Fruit fly (Drosophila melanogaster): Measurements from ENCODE around the gene bin.

DNA sequence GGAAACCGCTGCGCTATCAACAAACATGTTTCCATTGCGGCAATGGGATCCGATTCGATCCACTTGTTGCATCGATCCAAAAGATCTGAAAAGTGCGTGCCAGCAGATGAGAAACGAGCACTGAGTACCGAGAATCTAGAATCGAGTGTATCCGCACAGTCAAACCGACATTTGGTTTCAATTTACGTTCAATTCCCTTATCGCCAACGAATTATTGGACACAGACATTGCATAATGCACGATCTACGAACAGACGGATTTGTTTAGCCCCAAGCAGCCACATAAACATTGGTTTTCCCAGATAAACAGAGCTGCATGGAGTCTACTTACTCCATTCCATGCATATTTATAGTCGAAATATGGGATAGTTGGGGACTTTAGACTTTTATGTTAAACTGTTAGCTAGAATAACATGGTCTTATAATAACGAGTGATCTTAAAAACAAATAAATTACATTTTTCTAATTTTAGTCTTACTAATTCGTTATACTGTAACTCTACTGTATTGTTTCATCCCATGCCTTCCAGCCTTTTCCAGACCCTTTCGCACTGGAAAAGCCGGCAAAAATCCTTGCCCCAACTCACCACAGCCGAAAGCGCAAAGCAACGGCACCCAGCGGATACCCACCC lies 11.6 kb upstream of the bin start:
- TF ChIP-seq usp (GFP tag; optimal IDR thresholded peaks at IDR 0.05) (no peak), EcR (GFP tag; optimal IDR thresholded peaks at IDR 0.05) (no peak)
